Fruit fly (Drosophila melanogaster): Measurements from ENCODE around the gene CG4887.

Gene CG4887

DNA sequence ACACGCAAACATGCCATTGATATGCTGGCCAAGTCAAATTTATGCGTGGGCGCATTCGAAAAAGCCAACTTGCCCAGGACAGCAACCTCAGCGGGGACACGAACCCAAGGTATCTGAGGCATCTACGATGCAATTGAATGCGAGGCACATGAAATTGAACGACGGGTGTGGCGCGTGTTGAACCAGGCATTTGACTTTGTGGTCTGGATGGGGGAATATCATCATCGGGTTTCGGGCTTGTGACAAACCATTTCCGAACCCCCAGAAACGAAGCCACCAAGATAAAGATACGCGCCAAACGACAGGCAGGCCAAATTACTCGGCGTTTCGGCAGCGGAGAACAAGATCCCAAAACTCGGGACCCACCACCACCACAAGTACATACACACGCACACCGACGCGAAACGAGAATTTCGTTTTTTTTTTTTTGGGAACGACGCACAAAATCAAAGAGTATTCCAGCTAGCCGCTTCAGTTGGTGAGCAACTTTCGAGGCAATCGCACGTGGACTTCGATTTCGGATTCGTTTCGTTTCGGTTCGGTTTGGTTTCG, 30.0 kb upstream of the CG4887 start, which contains the start of gene MFS3 (continued):
- TF ChIP-seq gt (GFP tag; IDR thresholded peaks at IDR 0.05) (no peak), phol (tag; optimal IDR thresholded peaks at IDR 0.05) (no peak), NC2β (GFP tag; optimal IDR thresholded peaks at IDR 0.05) (peak; percentile 19), ftz-f1 (GFP tag; optimal IDR thresholded peaks at IDR 0.05) (no peak), CG15601 (tag; optimal IDR thresholded peaks at IDR 0.05) (peak; percentile 100), Hmr (GFP tag; optimal IDR thresholded peaks at IDR 0.05) (peak; percentile 74), CG4707 (GFP tag; optimal IDR thresholded peaks at IDR 0.05) (no peak), Taf1 (GFP tag; IDR thresholded peaks at IDR 0.05) (no peak), NFAT (GFP tag; IDR thresholded peaks at IDR 0.05) (no peak), CG2129 (GFP tag; IDR thresholded peaks at IDR 0.05; ENCODE audit: partially characterized antibody) (no peak)

DNA sequence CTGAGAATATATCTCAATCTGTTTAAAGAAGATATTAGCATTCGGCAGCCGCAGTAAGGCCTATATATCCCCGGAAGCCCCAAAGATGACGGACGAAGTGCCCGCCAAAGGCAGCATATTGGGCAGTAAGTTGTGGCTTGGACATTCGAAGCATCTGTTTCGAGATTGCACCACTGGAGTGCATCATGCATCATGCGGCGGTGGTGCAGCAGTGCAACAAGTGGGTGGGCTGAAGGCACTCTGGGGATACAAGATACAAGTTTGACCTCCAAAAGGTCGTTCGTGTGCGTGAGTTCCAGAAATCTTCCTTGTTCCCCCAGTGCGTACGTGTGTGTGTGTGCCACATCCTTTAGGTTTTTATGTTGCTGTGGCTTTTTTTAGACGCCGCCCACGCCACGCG, 29.5 kb upstream of the CG4887 start:
- TF ChIP-seq CG10654 (GFP tag; optimal IDR thresholded peaks at IDR 0.05): no peak
- TF ChIP-seq disco-r (GFP tag; optimal IDR thresholded peaks at IDR 0.05): no peak
- TF ChIP-seq CG6254 (GFP tag; optimal IDR thresholded peaks at IDR 0.05): no peak
- TF ChIP-seq D19A (tag; optimal IDR thresholded peaks at IDR 0.05): peak; percentile 43
- TF ChIP-seq CG42726 (GFP tag; IDR thresholded peaks at IDR 0.05; ENCODE audit: partially characterized antibody): 0 out of 2 replicates have a peak, but pooled peaks have one; percentile 3
- TF ChIP-seq kah (GFP tag; optimal IDR thresholded peaks at IDR 0.05): peak; percentile 75
- no peak for TF ChIP-seq cas (GFP tag; IDR thresholded peaks at IDR 0.05)
- no peak for TF ChIP-seq Aef1 (GFP tag; IDR thresholded peaks at IDR 0.05)
- peak; percentile 17 for TF ChIP-seq Ets65A (GFP tag)
- peak; percentile 58 for TF ChIP-seq scrt (GFP tag; optimal IDR thresholded peaks at IDR 0.05)
- TF ChIP-seq hkb (optimal IDR thresholded peaks at IDR 0.05): no peak
- no peak for TF ChIP-seq hkb (GFP tag; IDR thresholded peaks at IDR 0.05)
- TF ChIP-seq ap (GFP tag; IDR thresholded peaks at IDR 0.05): no peak
- TF ChIP-seq Elba2 (GFP tag; optimal IDR thresholded peaks at IDR 0.05): no peak
- TF ChIP-seq fru (optimal IDR thresholded peaks at IDR 0.05): no peak
- TF ChIP-seq CG15269 (tag; optimal IDR thresholded peaks at IDR 0.05): no peak
- TF ChIP-seq CG13894 (tag; optimal IDR thresholded peaks at IDR 0.05): peak; percentile 44
- no peak for TF ChIP-seq chif (GFP tag; optimal IDR thresholded peaks at IDR 0.05)
- no peak for TF ChIP-seq emc (GFP tag; optimal IDR thresholded peaks at IDR 0.05)
- TF ChIP-seq PHDP (tag; optimal IDR thresholded peaks at IDR 0.05): no peak
- TF ChIP-seq GATAe (GFP tag; conservative IDR thresholded peaks at IDR 0.05): no peak
- TF ChIP-seq ERR (GFP tag; optimal IDR thresholded peaks at IDR 0.05): peak; percentile 87
- no peak for TF ChIP-seq Deaf1 (tag; optimal IDR thresholded peaks at IDR 0.05)

- TF ChIP-seq dmrt99B (tag; optimal IDR thresholded peaks at IDR 0.05): peak; percentile 73
- TF ChIP-seq CG2712 (tag; optimal IDR thresholded peaks at IDR 0.05): peak; percentile 78
- TF ChIP-seq Fer1 (GFP tag; optimal IDR thresholded peaks at IDR 0.05): peak; percentile 47
- no peak; the same call in 1 of the 2 replicates for TF ChIP-seq MBD-R2 (GFP tag; IDR thresholded peaks at IDR 0.05)
- no peak for TF ChIP-seq eve (GFP tag; optimal IDR thresholded peaks at IDR 0.05)
- 0 out of 2 replicates have a peak, but pooled peaks have one; percentile 40 for TF ChIP-seq CG32767 (GFP tag; IDR thresholded peaks at IDR 0.05)
- peak; percentile 9 for TF ChIP-seq twi (tag; optimal IDR thresholded peaks at IDR 0.05)
- TF ChIP-seq CG17802 (tag; optimal IDR thresholded peaks at IDR 0.05): peak; percentile 7
- no peak for TF ChIP-seq CG8089 (GFP tag; optimal IDR thresholded peaks at IDR 0.05)
- TF ChIP-seq salm (tag; optimal IDR thresholded peaks at IDR 0.05): peak; percentile 23
- no peak for TF ChIP-seq ac (GFP tag; optimal IDR thresholded peaks at IDR 0.05)
- TF ChIP-seq zfh2 (GFP tag; optimal IDR thresholded peaks at IDR 0.05): peak; percentile 32
- TF ChIP-seq Deaf1 (tag; optimal IDR thresholded peaks at IDR 0.05): peak; percentile 19
- TF ChIP-seq tx (GFP tag; optimal IDR thresholded peaks at IDR 0.05): no peak
- no peak for TF ChIP-seq dati (GFP tag; IDR thresholded peaks at IDR 0.05)
- TF ChIP-seq pzg (GFP tag; optimal IDR thresholded peaks at IDR 0.05): no peak
Observed at dm6 chr2L:1144371-1145360, 28.1 kb upstream of the CG4887 start.
